Worm (Caenorhabditis elegans) whole organism, early embryonic: Measurements from ENCODE around the gene clc-1.

ENCODE experiments used
- ama-1 ChIP-seq: fragments of 150-350 bp; optimal IDR thresholded peaks from 2 replicates; lab custom pipeline; 2014
- ceh-36 ChIP-seq: sonication (generic microtip); optimal IDR thresholded peaks from 2 replicates; lab custom pipeline; 2016; ENCODE audit warnings: missing genetic modification characterization, inconsistent platforms, missing compliant biosample characterization
- flt-1 ChIP-seq: fragments of 200-800 bp; sonication (Bioruptor generic); IDR thresholded peaks from 2 replicates; pipeline ENCODE4 v1.3.6; 2022; ENCODE audit warnings: missing genetic modification characterization, missing compliant biosample characterization
- scrt-1 ChIP-seq: fragments of 200-800 bp; sonication (Bioruptor generic); IDR thresholded peaks from 2 replicates; pipeline ENCODE4 v1.3.6; 2022; ENCODE audit warnings: missing genetic modification characterization, missing compliant biosample characterization
- tbx-37 ChIP-seq: fragments of 200-800 bp; sonication (Bioruptor generic); conservative IDR thresholded peaks from 2 replicates; pipeline ENCODE4 v1.3.6; 2022; ENCODE audit warnings: missing genetic modification reagents, missing genetic modification characterization, missing compliant biosample characterization
- tra-4 ChIP-seq: sonication (generic microtip); optimal IDR thresholded peaks from 2 replicates; lab custom pipeline; 2017; ENCODE audit warnings: missing genetic modification characterization, missing compliant biosample characterization

ce11 chrX:11038221-11038620 lies 9.0 kb upstream of the clc-1 start:
- TF ChIP-seq ceh-36 (tag; lab: Kevin White, UChicago) (no peak), scrt-1 (GFP tag; lab: Robert Waterston, UW) (no peak), flt-1 (GFP tag; lab: Robert Waterston, UW) (no peak), ama-1 (no peak), tra-4 (tag; lab: Kevin White, UChicago) (no peak), tbx-37 (GFP tag; lab: Robert Waterston, UW) (no peak)
